Fruit fly (Drosophila melanogaster) whole organism, prepupa: Measurements from ENCODE around the gene CG13058.

ENCODE experiments used
- Blimp-1 ChIP-seq: fragments of 200-800 bp; sonication (Bioruptor generic); optimal IDR thresholded peaks from 3 replicates; lab custom pipeline; 2017; ENCODE audit warnings: missing biosample characterization, missing genetic modification characterization, mild to moderate bottlenecking, moderate library complexity, missing genetic modification reagents
- CG10631 ChIP-seq: fragments of 200-800 bp; sonication (Bioruptor generic); optimal IDR thresholded peaks from 2 replicates; lab custom pipeline; 2016; ENCODE audit warnings: missing biosample characterization, missing genetic modification characterization
- CG10669 ChIP-seq: fragments of 200-800 bp; sonication (Bioruptor generic); optimal IDR thresholded peaks from 3 replicates; lab custom pipeline; 2018; ENCODE audit warnings: missing biosample characterization, mild to moderate bottlenecking, missing genetic modification characterization, moderate library complexity
- CG11762 ChIP-seq: fragments of 200-800 bp; sonication (Bioruptor generic); optimal IDR thresholded peaks from 3 replicates; lab custom pipeline; 2016; ENCODE audit warnings: missing biosample characterization, missing genetic modification characterization; ENCODE audit not compliant: insufficient read depth
- CG11902 ChIP-seq: fragments of 200-800 bp; sonication (Bioruptor generic); optimal IDR thresholded peaks from 3 replicates; lab custom pipeline; 2016; ENCODE audit warnings: missing biosample characterization, missing genetic modification characterization
- CG1621 ChIP-seq: fragments of 200-800 bp; sonication (Bioruptor generic); optimal IDR thresholded peaks from 3 replicates; lab custom pipeline; 2018; ENCODE audit warnings: missing biosample characterization, mild to moderate bottlenecking, missing genetic modification characterization
- CG3032 ChIP-seq: fragments of 200-800 bp; optimal IDR thresholded peaks from 2 replicates; lab custom pipeline; 2019; ENCODE audit warnings: missing biosample characterization, mild to moderate bottlenecking, missing genetic modification characterization, moderate library complexity
- CG34406 ChIP-seq: fragments of 200-800 bp; sonication (Bioruptor generic); optimal IDR thresholded peaks from 3 replicates; lab custom pipeline; 2016; ENCODE audit warnings: missing biosample characterization, missing genetic modification characterization
- CG3919 ChIP-seq: fragments of 200-800 bp; sonication (Bioruptor generic); optimal IDR thresholded peaks from 3 replicates; lab custom pipeline; 2016; ENCODE audit warnings: missing biosample characterization, missing genetic modification characterization
- CG6163 ChIP-seq: fragments of 200-800 bp; sonication (Bioruptor generic); IDR thresholded peaks from 3 replicates; pipeline ENCODE4 v1.3.6; 2022; ENCODE audit warnings: missing biosample characterization, missing genetic modification characterization
- CG6792 ChIP-seq: fragments of 200-800 bp; sonication (Bioruptor generic); optimal IDR thresholded peaks from 3 replicates; lab custom pipeline; 2016; ENCODE audit warnings: missing biosample characterization, missing genetic modification characterization
- CG8119 ChIP-seq: fragments of 200-800 bp; sonication (Bioruptor generic); IDR thresholded peaks from 3 replicates; pipeline ENCODE4 v1.3.6; 2022; ENCODE audit warnings: missing biosample characterization, missing genetic modification characterization
- CG8319 ChIP-seq: fragments of 200-800 bp; sonication (Bioruptor generic); optimal IDR thresholded peaks from 3 replicates; lab custom pipeline; 2016; ENCODE audit warnings: missing biosample characterization, missing genetic modification characterization
- CG9139 ChIP-seq: fragments of 200-800 bp; sonication (Bioruptor generic); optimal IDR thresholded peaks from 3 replicates; lab custom pipeline; 2017; ENCODE audit warnings: missing biosample characterization, mild to moderate bottlenecking, missing genetic modification characterization
- Eip75B ChIP-seq: fragments of 200-800 bp; sonication (Bioruptor generic); optimal IDR thresholded peaks from 3 replicates; lab custom pipeline; 2016; ENCODE audit warnings: missing biosample characterization, missing genetic modification characterization
- Eip78C ChIP-seq: fragments of 200-800 bp; sonication (Bioruptor generic); peaks from one replicate; lab custom pipeline; 2016; ENCODE audit warnings: missing biosample characterization, missing genetic modification characterization
- Eip93F ChIP-seq: fragments of 200-800 bp; sonication (Bioruptor generic); optimal IDR thresholded peaks from 2 replicates; lab custom pipeline; 2016; ENCODE audit warnings: missing biosample characterization, mild to moderate bottlenecking, missing genetic modification characterization
- Ets96B ChIP-seq: fragments of 200-800 bp; optimal IDR thresholded peaks from 2 replicates; lab custom pipeline; 2019; ENCODE audit warnings: missing biosample characterization, mild to moderate bottlenecking, missing genetic modification characterization, moderate library complexity
- Gug ChIP-seq: fragments of 200-800 bp; sonication (Bioruptor generic); IDR thresholded peaks from 2 replicates; pipeline ENCODE4 v1.3.6; 2022; ENCODE audit warnings: missing biosample characterization, missing genetic modification characterization
- Hr4 ChIP-seq: fragments of 200-800 bp; sonication (Bioruptor generic); optimal IDR thresholded peaks from 3 replicates; lab custom pipeline; 2016; ENCODE audit warnings: missing biosample characterization, missing genetic modification characterization
- Lpt ChIP-seq: fragments of 200-800 bp; sonication (Bioruptor generic); optimal IDR thresholded peaks from 3 replicates; lab custom pipeline; 2016; ENCODE audit warnings: missing biosample characterization, missing genetic modification characterization
- Met ChIP-seq: fragments of 200-800 bp; sonication (Bioruptor generic); optimal IDR thresholded peaks from 3 replicates; lab custom pipeline; 2016; ENCODE audit warnings: missing biosample characterization, missing genetic modification characterization
- OdsH ChIP-seq: fragments of 200-800 bp; sonication (Bioruptor generic); optimal IDR thresholded peaks from 3 replicates; lab custom pipeline; 2016; ENCODE audit warnings: missing biosample characterization, missing genetic modification characterization
- Sox102F ChIP-seq: fragments of 200-800 bp; sonication (Bioruptor generic); optimal IDR thresholded peaks from 2 replicates; lab custom pipeline; 2016; ENCODE audit warnings: missing biosample characterization, mild to moderate bottlenecking, missing genetic modification characterization
- Sox14 ChIP-seq: fragments of 200-800 bp; sonication (Bioruptor generic); optimal IDR thresholded peaks from 3 replicates; lab custom pipeline; 2016; ENCODE audit warnings: missing biosample characterization, missing genetic modification characterization
- Sox15 ChIP-seq: fragments of 200-800 bp; sonication (Bioruptor generic); optimal IDR thresholded peaks from 3 replicates; lab custom pipeline; 2016; ENCODE audit warnings: missing biosample characterization, missing genetic modification characterization
- acj6 ChIP-seq: fragments of 200-800 bp; sonication (Bioruptor generic); optimal IDR thresholded peaks from 3 replicates; lab custom pipeline; 2016; ENCODE audit warnings: missing biosample characterization, missing genetic modification characterization
- cyc ChIP-seq: fragments of 200-800 bp; sonication (Bioruptor generic); optimal IDR thresholded peaks from 3 replicates; lab custom pipeline; 2016; ENCODE audit warnings: missing biosample characterization, missing genetic modification characterization
- eg ChIP-seq: fragments of 200-800 bp; sonication (Bioruptor generic); IDR thresholded peaks from 3 replicates; pipeline ENCODE4 v1.3.6; 2022; ENCODE audit warnings: missing biosample characterization, missing genetic modification characterization
- esn ChIP-seq: fragments of 200-800 bp; sonication (Bioruptor generic); optimal IDR thresholded peaks from 2 replicates; lab custom pipeline; 2016; ENCODE audit warnings: missing biosample characterization, mild to moderate bottlenecking, missing genetic modification characterization, moderate library complexity
- fkh ChIP-seq: fragments of 200-800 bp; sonication (Bioruptor generic); optimal IDR thresholded peaks from 3 replicates; lab custom pipeline; 2017; ENCODE audit warnings: missing biosample characterization, mild to moderate bottlenecking, missing genetic modification characterization, moderate library complexity
- net ChIP-seq: fragments of 200-800 bp; sonication (Bioruptor generic); optimal IDR thresholded peaks from 3 replicates; lab custom pipeline; 2016; ENCODE audit warnings: missing biosample characterization, missing genetic modification characterization
- salr ChIP-seq, 2 experiments: fragments of 200-800 bp; sonication (Bioruptor generic); optimal IDR thresholded peaks; 3 replicates each; lab custom pipeline; 2016 to 2018; ENCODE audit warnings: missing biosample characterization in 2 of 2, missing genetic modification characterization in 2 of 2, mild to moderate bottlenecking in 1 of 2
- ss ChIP-seq, 2 experiments: fragments of 200-800 bp; sonication (Bioruptor generic); optimal IDR thresholded peaks; 2 replicates in 1 of 2; 3 replicates in 1 of 2; lab custom pipeline; 2017 to 2018; ENCODE audit warnings: mild to moderate bottlenecking in 2 of 2, missing biosample characterization in 2 of 2, missing genetic modification characterization in 2 of 2, moderate library complexity in 1 of 2
- svp ChIP-seq: fragments of 200-800 bp; sonication (Bioruptor generic); peaks from one replicate; lab custom pipeline; 2016; ENCODE audit warnings: missing biosample characterization, missing genetic modification characterization
- topi ChIP-seq: fragments of 200-800 bp; sonication (Bioruptor generic); optimal IDR thresholded peaks from 3 replicates; lab custom pipeline; 2016; ENCODE audit warnings: missing biosample characterization, missing genetic modification characterization

Gene CG13058

dm6 chr3L:16289067-16289466 lies 39.6 kb upstream of the CG13058 start (continued):
- TF ChIP-seq topi (GFP tag; lab: Kevin White, UChicago) (no peak), Lpt (GFP tag; lab: Kevin White, UChicago) (no peak), acj6 (GFP tag; lab: Kevin White, UChicago) (peak; percentile 30), CG1621 (tag; lab: Kevin White, UChicago) (peak; percentile 12), CG10669 (peak; percentile 4), CG3032 (tag; lab: Kevin White, UChicago) (no peak), Eip75B (GFP tag; lab: Kevin White, UChicago) (no peak), OdsH (GFP tag; lab: Kevin White, UChicago) (peak; percentile 26), ss (GFP tag; optimal IDR thresholded peaks at IDR 0.05; lab: Kevin White, UChicago) (no peak), Sox15 (GFP tag; lab: Kevin White, UChicago) (no peak), Eip78C (GFP tag; lab: Kevin White, UChicago) (peak; percentile 73), Gug (no peak), svp (GFP tag; lab: Kevin White, UChicago) (no peak), Met (GFP tag; lab: Kevin White, UChicago) (no peak), fkh (GFP tag; lab: Kevin White, UChicago) (no peak), Blimp-1 (GFP tag; lab: Kevin White, UChicago) (no peak)

DNA sequence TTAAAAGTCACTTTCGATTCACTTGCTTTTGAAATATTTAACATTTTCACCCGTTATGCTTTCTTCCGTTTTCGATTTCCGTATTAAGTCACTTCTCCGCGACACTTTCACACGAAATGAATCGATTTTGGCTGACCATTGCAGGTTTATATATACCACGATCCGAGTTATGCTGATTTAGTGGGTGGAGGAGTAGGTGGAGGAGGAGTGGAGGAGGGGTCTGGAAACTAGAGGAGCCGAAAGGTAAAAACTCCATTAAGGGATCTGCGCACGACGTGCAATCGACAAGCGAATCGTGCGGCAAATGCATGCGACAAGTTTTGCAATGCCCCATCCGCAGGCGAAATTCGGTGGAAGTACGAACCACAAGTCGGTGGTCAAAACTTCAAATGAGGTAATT lies 37.8 kb upstream of the CG13058 start, which contains the start of gene CG13045:
Gene CG13045, minus strand, starts transcription at position 101 of the 400 bp plus-strand sequence.
- TF ChIP-seq CG3919 (GFP tag; lab: Kevin White, UChicago) (no peak), OdsH (GFP tag; lab: Kevin White, UChicago) (no peak), svp (GFP tag; lab: Kevin White, UChicago) (no peak), CG9139 (no peak), Gug (no peak)

- TF ChIP-seq CG6163 (GFP tag; lab: Robert Waterston, UW) (0 out of 3 replicates have a peak, but pooled peaks have one; percentile 30), CG3919 (GFP tag; lab: Kevin White, UChicago) (peak; percentile 22), Blimp-1 (GFP tag; lab: Kevin White, UChicago) (no peak)
Measured at dm6 chr3L:16291678-16292077, 37.0 kb upstream of the CG13058 start.

dm6 chr3L:16295447-16295846 lies 33.2 kb upstream of the CG13058 start, which contains the start of gene CG4962:
Gene CG4962 (minus strand): TSS chr3L:16295547.
- TF ChIP-seq Eip78C (GFP tag; lab: Kevin White, UChicago) (no peak), CG8319 (GFP tag; lab: Kevin White, UChicago) (no peak)

DNA sequence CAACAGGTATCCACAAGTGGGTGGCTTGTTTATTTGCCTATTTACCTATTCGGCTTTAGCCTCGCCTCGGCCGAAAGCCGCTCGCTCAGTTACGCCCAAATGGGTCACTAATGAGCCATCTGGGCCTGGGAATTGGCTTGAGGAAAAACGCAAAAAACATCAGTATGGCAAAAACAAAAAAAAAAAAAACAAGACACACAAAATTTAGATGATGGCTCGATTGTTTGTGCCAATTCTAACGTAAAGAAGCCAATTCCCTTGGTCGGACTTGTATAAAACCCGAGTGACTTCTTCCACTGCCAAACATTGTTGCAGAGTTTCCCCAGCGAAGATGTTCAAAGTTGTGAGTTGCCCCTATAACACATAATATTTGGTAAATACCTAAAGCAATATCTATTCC lies 27.5 kb upstream of the CG13058 start, which contains the start of gene CG4982:
Gene CG4982, plus strand, starts transcription at position 301 of the 400 bp plus-strand sequence.
- TF ChIP-seq fkh (GFP tag; lab: Kevin White, UChicago) = no peak
- TF ChIP-seq Eip93F (GFP tag; lab: Kevin White, UChicago) = no peak
- TF ChIP-seq Ets96B = no peak
- TF ChIP-seq, all 60 proteins: peak for 0

- TF ChIP-seq Hr4 (no peak), Sox14 (GFP tag; lab: Kevin White, UChicago) (no peak), Blimp-1 (GFP tag; lab: Kevin White, UChicago) (peak; percentile 41), esn (no peak), cyc (no peak)
- TF ChIP-seq, all 60 proteins: peak for 1
Measured at dm6 chr3L:16303078-16303477, 25.6 kb upstream of the CG13058 start, which contains the start of gene CG13044. Gene CG13044 (minus strand): TSS chr3L:16303178.

DNA sequence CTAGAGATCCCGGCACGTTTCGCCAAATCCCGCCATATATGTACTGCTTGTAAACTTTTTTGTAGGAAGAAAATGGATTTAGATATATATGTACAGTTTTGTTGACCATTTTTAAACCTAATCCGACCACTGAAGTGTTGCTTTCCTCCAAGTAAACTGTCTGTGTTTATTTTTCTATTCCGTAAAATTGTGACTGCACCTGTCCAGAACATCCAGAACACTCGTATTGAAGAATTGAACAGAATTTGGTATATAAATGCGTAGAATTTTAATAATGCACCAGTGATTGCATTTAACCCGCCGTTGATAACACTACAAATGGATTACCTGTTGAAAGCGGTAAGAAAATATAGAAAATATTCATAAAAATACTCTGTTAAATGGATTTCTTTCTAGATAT lies 24.7 kb upstream of the CG13058 start, which contains the start of gene CG43249:
Gene CG43249, plus strand, starts transcription at position 301 of the 400 bp plus-strand sequence.
- TF ChIP-seq CG9139 (no peak), net (GFP tag; lab: Kevin White, UChicago) (no peak), Eip93F (GFP tag; lab: Kevin White, UChicago) (no peak), CG11762 (GFP tag; lab: Kevin White, UChicago) (no peak), eg (GFP tag; lab: Robert Waterston, UW) (no peak), Ets96B (no peak), CG34406 (GFP tag; lab: Kevin White, UChicago) (no peak), CG8319 (GFP tag; lab: Kevin White, UChicago) (no peak), Sox14 (GFP tag; lab: Kevin White, UChicago) (no peak), Sox102F (no peak), CG6792 (GFP tag; lab: Kevin White, UChicago) (no peak), CG11902 (GFP tag; lab: Kevin White, UChicago) (no peak), CG10631 (GFP tag; lab: Kevin White, UChicago) (no peak), salr (GFP tag; optimal IDR thresholded peaks at IDR 0.05; lab: Kevin White, UChicago) (no peak), CG8119 (GFP tag; lab: Robert Waterston, UW) (no peak)
